Worm (Caenorhabditis elegans) whole organism, mixed stage, embryonic: ENCODE results near the gene C18H7.11.
A peak's percentile ranks its signal among the peaks of the same experiment; 100 is the strongest.

Experiments
- M03D4.4 ChIP-seq: sonication (generic microtip); optimal IDR thresholded peaks from 2 replicates; lab custom pipeline; 2017; ENCODE audit warnings: mild to moderate bottlenecking, missing genetic modification characterization, missing compliant biosample characterization
- blmp-1 ChIP-seq: fragments of 150-350 bp; optimal IDR thresholded peaks from 2 replicates; lab custom pipeline; 2014; ENCODE audit warnings: missing biosample characterization, missing genetic modification characterization
- ceh-39 ChIP-seq: fragments of 150-350 bp; optimal IDR thresholded peaks from 2 replicates; lab custom pipeline; 2014; ENCODE audit warnings: missing biosample characterization, missing genetic modification characterization
- ceh-43 ChIP-seq: fragments of 200-800 bp; sonication (Bioruptor generic); optimal IDR thresholded peaks from 2 replicates; lab custom pipeline; 2018; ENCODE audit warnings: mild to moderate bottlenecking, missing genetic modification characterization, moderate library complexity, missing compliant biosample characterization
- drap-1 ChIP-seq: fragments of 200-800 bp; sonication (Bioruptor generic); optimal IDR thresholded peaks from 3 replicates; lab custom pipeline; 2018; ENCODE audit warnings: mild to moderate bottlenecking, missing genetic modification characterization, missing compliant biosample characterization
- elt-1 ChIP-seq: sonication (generic microtip); optimal IDR thresholded peaks from 2 replicates; lab custom pipeline; 2017; ENCODE audit warnings: missing genetic modification characterization, mild to moderate bottlenecking, missing compliant biosample characterization, antibody characterized with exemption, moderate library complexity, borderline replicate concordance; ENCODE audit not compliant: insufficient read depth
- elt-3 ChIP-seq: fragments of 150-350 bp; optimal IDR thresholded peaks from 2 replicates; lab custom pipeline; 2014; ENCODE audit warnings: missing biosample characterization, missing genetic modification characterization
- ham-2 ChIP-seq: fragments of 200-800 bp; sonication (Bioruptor generic); optimal IDR thresholded peaks from 2 replicates; lab custom pipeline; 2018; ENCODE audit warnings: mild to moderate bottlenecking, missing genetic modification characterization, missing compliant biosample characterization
- hlh-1 ChIP-seq: fragments of 150-350 bp; optimal IDR thresholded peaks from 2 replicates; lab custom pipeline; 2014; ENCODE audit warnings: missing biosample characterization, missing genetic modification reagents, missing genetic modification characterization
- lin-13 ChIP-seq: fragments of 150-350 bp; optimal IDR thresholded peaks from 2 replicates; lab custom pipeline; 2014; ENCODE audit warnings: missing biosample characterization, missing genetic modification characterization
- lin-32 ChIP-seq: fragments of 200-800 bp; sonication (Bioruptor generic); optimal IDR thresholded peaks from 2 replicates; lab custom pipeline; 2018; ENCODE audit warnings: mild to moderate bottlenecking, missing genetic modification characterization, missing compliant biosample characterization
- lsy-2 ChIP-seq: fragments of 150-350 bp; optimal IDR thresholded peaks from 2 replicates; lab custom pipeline; 2014; ENCODE audit warnings: missing biosample characterization, missing genetic modification characterization
- mab-5 ChIP-seq: fragments of 150-350 bp; optimal IDR thresholded peaks from 2 replicates; lab custom pipeline; 2014; ENCODE audit warnings: missing biosample characterization, missing genetic modification characterization
- mep-1 ChIP-seq: fragments of 150-350 bp; optimal IDR thresholded peaks from 2 replicates; lab custom pipeline; 2017; ENCODE audit warnings: missing biosample characterization, missing genetic modification reagents, missing genetic modification characterization, inconsistent platforms
- mls-2 ChIP-seq: sonication (generic microtip); optimal IDR thresholded peaks from 2 replicates; lab custom pipeline; 2016; ENCODE audit warnings: mild to moderate bottlenecking, missing genetic modification characterization, moderate library complexity, missing compliant biosample characterization
- nhr-12 ChIP-seq: fragments of 150-350 bp; optimal IDR thresholded peaks from 2 replicates; lab custom pipeline; 2014; ENCODE audit warnings: missing biosample characterization, missing genetic modification characterization
- nhr-2 ChIP-seq: fragments of 150-350 bp; optimal IDR thresholded peaks from 2 replicates; lab custom pipeline; 2014; ENCODE audit warnings: missing biosample characterization, missing genetic modification characterization
- nhr-237 ChIP-seq: fragments of 150-350 bp; optimal IDR thresholded peaks from 2 replicates; lab custom pipeline; 2014; ENCODE audit warnings: missing biosample characterization, missing genetic modification characterization
- nhr-28 ChIP-seq: fragments of 150-350 bp; optimal IDR thresholded peaks from 2 replicates; lab custom pipeline; 2014; ENCODE audit warnings: missing biosample characterization, missing genetic modification characterization
- nhr-76 ChIP-seq: sonication (generic microtip); optimal IDR thresholded peaks from 2 replicates; lab custom pipeline; 2017; ENCODE audit warnings: missing biosample characterization, missing genetic modification characterization
- pha-4 ChIP-seq: fragments of 150-350 bp; optimal IDR thresholded peaks from 2 replicates; lab custom pipeline; 2018; ENCODE audit warnings: missing biosample characterization, missing genetic modification reagents, missing genetic modification characterization
- sem-2 ChIP-seq: fragments of 200-800 bp; sonication (Bioruptor generic); optimal IDR thresholded peaks from 2 replicates; lab custom pipeline; 2018; ENCODE audit warnings: mild to moderate bottlenecking, missing genetic modification characterization, missing compliant biosample characterization
- snpc-4 ChIP-seq: fragments of 150-350 bp; optimal IDR thresholded peaks from 2 replicates; lab custom pipeline; 2014; ENCODE audit warnings: missing biosample characterization, missing genetic modification characterization
- sptf-1 ChIP-seq: sonication (generic microtip); optimal IDR thresholded peaks from 2 replicates; lab custom pipeline; 2017; ENCODE audit warnings: mild to moderate bottlenecking, missing genetic modification characterization, moderate library complexity, missing compliant biosample characterization
- tbx-8 ChIP-seq: fragments of 200-800 bp; sonication (Bioruptor generic); optimal IDR thresholded peaks from 2 replicates; lab custom pipeline; 2018; ENCODE audit warnings: mild to moderate bottlenecking, missing genetic modification characterization, moderate library complexity, missing compliant biosample characterization
- unc-120 ChIP-seq: sonication (generic microtip); optimal IDR thresholded peaks from 2 replicates; lab custom pipeline; 2017; ENCODE audit warnings: missing genetic modification characterization, missing compliant biosample characterization; ENCODE audit not compliant: poor library complexity, severe bottlenecking
- unc-62 ChIP-seq: fragments of 150-350 bp; optimal IDR thresholded peaks from 2 replicates; lab custom pipeline; 2014; ENCODE audit warnings: missing biosample characterization, missing genetic modification reagents, missing genetic modification characterization
- zip-8 ChIP-seq: fragments of 150-350 bp; optimal IDR thresholded peaks from 2 replicates; lab custom pipeline; 2014; ENCODE audit warnings: missing biosample characterization, missing genetic modification characterization
- ztf-11 ChIP-seq: fragments of 150-350 bp; optimal IDR thresholded peaks from 2 replicates; lab custom pipeline; 2014; ENCODE audit warnings: missing biosample characterization, missing genetic modification characterization

C18H7.11 gene

DNA sequence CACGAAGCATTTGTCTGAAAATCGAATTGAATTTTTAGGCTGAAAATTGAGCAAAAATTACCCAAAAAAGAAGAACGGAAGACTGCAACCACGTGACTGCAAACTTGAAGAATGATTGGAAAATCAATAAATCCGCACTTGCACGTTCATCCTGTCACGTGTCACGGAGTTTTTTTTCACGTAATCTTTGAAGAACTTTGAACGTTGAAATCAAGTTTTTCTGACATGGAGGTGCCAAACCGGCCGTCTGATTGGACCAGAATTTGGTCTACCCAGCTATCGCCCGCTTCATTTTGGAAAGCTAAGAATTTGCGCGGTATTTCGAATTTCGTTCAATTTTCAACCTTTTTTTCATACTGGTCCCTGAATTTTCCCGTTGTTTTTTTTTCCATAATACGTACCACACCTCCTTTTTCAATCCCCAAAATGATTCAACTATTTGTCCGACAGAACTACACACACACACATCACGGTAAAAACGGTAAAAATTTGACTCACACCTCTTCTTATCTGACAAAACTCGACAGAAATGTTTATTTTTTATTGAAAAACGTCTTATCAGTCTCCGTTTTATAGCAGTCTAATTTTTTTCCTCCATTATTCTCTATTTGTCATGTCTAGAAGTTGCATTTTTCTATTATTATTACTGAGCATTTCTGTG lies at the start of gene C18H7.11, which contains the start of gene C18H7.7:
Gene C18H7.11 (plus strand): TSS at position 611 of the 661 bp plus-strand sequence.
Gene C18H7.7 (minus strand): TSS at position 101 of the 661 bp plus-strand sequence.
- no peak for TF ChIP-seq tbx-8
- no peak for TF ChIP-seq pha-4 (tag; lab: Kevin White, UChicago)
- TF ChIP-seq snpc-4 (tag; lab: Kevin White, UChicago), result no peak
- no peak for TF ChIP-seq elt-1 (tag; lab: Kevin White, UChicago)
- TF ChIP-seq lin-32 (GFP tag; lab: Kevin White, UChicago), result no peak
- no peak for TF ChIP-seq drap-1 (GFP tag; lab: Kevin White, UChicago)
- TF ChIP-seq zip-8 (tag; lab: Kevin White, UChicago), result no peak
- TF ChIP-seq nhr-12 (tag; lab: Kevin White, UChicago), result no peak
- no peak for TF ChIP-seq ceh-43
- TF ChIP-seq ham-2 (GFP tag; lab: Kevin White, UChicago), result no peak
- TF ChIP-seq nhr-28, result no peak
- no peak for TF ChIP-seq nhr-76 (tag; lab: Kevin White, UChicago)
- TF ChIP-seq, all 35 proteins: peak for 0

DNA sequence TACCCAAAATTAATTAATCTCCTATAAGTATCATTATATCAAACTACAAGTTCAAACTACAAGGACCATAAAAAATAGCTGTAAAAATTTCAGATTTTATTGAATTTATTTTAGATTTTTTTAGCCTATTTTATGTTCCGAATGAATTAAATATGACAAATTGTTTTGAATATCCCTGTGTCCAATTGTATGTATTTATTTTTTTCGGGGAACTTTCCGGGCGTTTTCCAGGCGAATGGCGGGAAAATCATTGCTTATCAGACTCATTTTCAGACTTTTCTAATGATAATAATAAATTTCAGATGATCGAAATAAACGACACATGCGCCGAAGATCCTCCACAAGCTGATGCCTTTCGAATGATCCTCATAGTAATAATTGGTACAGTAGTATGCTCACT lies 48.7 kb upstream of the C18H7.11 start, which contains the start of gene F56A11.4:
Gene F56A11.4 (plus strand): TSS at position 301 of the 400 bp plus-strand sequence.
- no peak for TF ChIP-seq blmp-1
- TF ChIP-seq nhr-237, result no peak
- TF ChIP-seq ceh-43, result no peak
- no peak for TF ChIP-seq nhr-28
- no peak for TF ChIP-seq mep-1 (tag; lab: Kevin White, UChicago)
- TF ChIP-seq snpc-4 (tag; lab: Kevin White, UChicago), result no peak
- TF ChIP-seq hlh-1 (tag; lab: Kevin White, UChicago), result no peak
- no peak for TF ChIP-seq mab-5 (tag; lab: Kevin White, UChicago)
- no peak for TF ChIP-seq pha-4 (tag; lab: Kevin White, UChicago)
- TF ChIP-seq lsy-2 (tag; lab: Kevin White, UChicago), result no peak
- TF ChIP-seq mls-2 (tag; lab: Kevin White, UChicago), result no peak
- TF ChIP-seq ceh-39 (tag; lab: Kevin White, UChicago), result no peak
- TF ChIP-seq, all 35 proteins: peak for 0

DNA sequence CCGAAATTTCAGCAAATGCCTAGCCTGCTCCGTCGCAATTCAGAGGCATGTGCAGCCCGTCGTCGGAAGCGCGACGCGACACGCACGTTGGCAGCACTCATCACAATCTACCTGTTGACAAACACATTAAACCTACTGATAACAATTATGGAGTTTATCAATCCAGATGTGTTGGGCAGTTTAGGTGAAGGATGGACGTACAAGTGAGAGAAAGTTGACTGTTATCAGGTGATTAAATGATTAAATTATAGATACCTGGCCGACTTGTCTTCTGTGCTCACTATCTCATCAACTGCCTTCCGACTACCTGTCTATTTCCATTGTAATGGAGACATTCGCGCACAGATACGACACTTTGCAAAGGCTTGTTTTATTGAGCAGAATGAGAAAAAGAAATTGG lies 44.8 kb upstream of the C18H7.11 start:
- TF ChIP-seq sem-2, result no peak
- TF ChIP-seq nhr-12 (tag; lab: Kevin White, UChicago), result no peak
- no peak for TF ChIP-seq unc-120
- no peak for TF ChIP-seq elt-3 (tag; lab: Kevin White, UChicago)
- TF ChIP-seq lin-32 (GFP tag; lab: Kevin White, UChicago), result no peak
- no peak for TF ChIP-seq elt-1 (tag; lab: Kevin White, UChicago)
- no peak for TF ChIP-seq ztf-11
- no peak for TF ChIP-seq zip-8 (tag; lab: Kevin White, UChicago)
- TF ChIP-seq nhr-76 (tag; lab: Kevin White, UChicago), result no peak
- no peak for TF ChIP-seq hlh-1 (tag; lab: Kevin White, UChicago)
- no peak for TF ChIP-seq nhr-28
- TF ChIP-seq lin-13 (tag; lab: Kevin White, UChicago), result no peak

DNA sequence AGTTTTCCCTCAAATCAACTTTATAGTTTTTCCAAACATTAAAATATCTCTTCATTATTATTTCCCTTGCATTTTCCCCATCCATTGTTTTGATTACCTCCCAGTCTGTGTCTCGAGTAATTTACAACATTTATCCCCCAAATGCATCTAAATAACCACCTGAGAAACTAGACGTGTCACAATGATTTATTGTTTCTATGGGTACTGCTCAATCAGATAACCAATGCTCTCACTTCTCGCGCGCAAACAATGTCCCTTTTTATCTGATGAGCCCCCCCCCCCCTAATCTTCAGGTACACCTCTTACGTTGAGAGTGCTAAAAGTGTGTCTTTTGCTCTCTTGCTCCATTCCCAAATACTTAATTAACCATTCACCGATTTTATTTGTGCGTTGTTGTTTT lies 42.7 kb upstream of the C18H7.11 start:
- TF ChIP-seq elt-1 (tag; lab: Kevin White, UChicago) (peak; percentile 74), unc-62 (peak; percentile 44), drap-1 (GFP tag; lab: Kevin White, UChicago) (no peak), nhr-28 (no peak), nhr-2 (tag; lab: Kevin White, UChicago) (peak; percentile 54), lin-13 (tag; lab: Kevin White, UChicago) (no peak)

DNA sequence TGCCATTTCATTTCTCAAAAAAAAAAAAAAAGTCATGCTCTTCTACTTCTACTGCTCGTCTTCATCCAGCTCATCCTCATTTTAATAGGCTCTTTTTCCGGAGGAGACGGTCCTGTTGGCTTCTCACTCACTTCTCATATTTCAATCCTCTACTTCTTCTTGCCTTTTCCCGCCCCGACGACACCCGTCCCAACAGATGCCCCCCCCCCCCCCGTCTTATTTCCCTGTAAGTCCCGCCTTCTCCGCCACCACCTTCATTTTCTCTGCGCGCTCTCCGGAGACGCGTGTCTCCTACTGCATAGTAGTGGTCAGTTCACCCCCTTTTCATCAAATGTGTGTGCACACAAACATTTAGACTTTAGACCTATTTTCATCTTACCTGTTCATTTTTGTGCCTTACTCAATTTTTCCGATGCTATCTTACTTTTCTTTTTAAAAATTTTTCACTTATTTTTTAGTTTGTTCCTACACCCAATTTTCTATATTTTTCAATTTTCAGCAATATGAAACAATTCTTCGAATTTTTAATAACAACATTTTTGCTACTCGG lies 37.9 kb upstream of the C18H7.11 start, which contains the start of gene efn-4:
Gene efn-4 (plus strand): TSS at position 500 of the 550 bp plus-strand sequence.
- TF ChIP-seq M03D4.4 (tag; lab: Kevin White, UChicago), result peak; percentile 39
- TF ChIP-seq elt-1 (tag; lab: Kevin White, UChicago), result no peak
- peak; percentile 11 for TF ChIP-seq unc-120
- TF ChIP-seq sptf-1 (tag; lab: Kevin White, UChicago), result peak; percentile 30
